Fruit fly (Drosophila melanogaster) whole organism, prepupa: Measurements from ENCODE around the gene Gr97a.

Experiments
- CG32006 ChIP-seq: fragments of 200-800 bp; sonication (Bioruptor generic); optimal IDR thresholded peaks from 3 replicates; lab custom pipeline; 2017; ENCODE audit warnings: missing biosample characterization, mild to moderate bottlenecking, missing genetic modification characterization
- Ets21C ChIP-seq: fragments of 200-800 bp; sonication (Bioruptor generic); optimal IDR thresholded peaks from 3 replicates; lab custom pipeline; 2016; ENCODE audit warnings: missing biosample characterization, missing genetic modification characterization
- dsx ChIP-seq: fragments of 200-800 bp; optimal IDR thresholded peaks from 3 replicates; lab custom pipeline; 2019; ENCODE audit warnings: missing biosample characterization, mild to moderate bottlenecking, missing genetic modification characterization, moderate library complexity; ENCODE audit not compliant: poor library complexity, severe bottlenecking
- lz ChIP-seq: fragments of 200-800 bp; sonication (Bioruptor generic); optimal IDR thresholded peaks from 3 replicates; lab custom pipeline; 2016; ENCODE audit warnings: missing biosample characterization, missing genetic modification characterization
- spab ChIP-seq: fragments of 200-800 bp; sonication (Bioruptor generic); optimal IDR thresholded peaks from 2 replicates; lab custom pipeline; 2017; ENCODE audit warnings: missing biosample characterization, mild to moderate bottlenecking, missing genetic modification characterization, missing genetic modification reagents

dm6 chr3R:26984437-26984836 lies 18.2 kb upstream of the Gr97a start:
- TF ChIP-seq Ets21C (GFP tag; lab: Kevin White, UChicago) (no peak), spab (GFP tag; lab: Kevin White, UChicago) (no peak), lz (GFP tag; lab: Kevin White, UChicago) (no peak), CG32006 (GFP tag; lab: Kevin White, UChicago) (no peak), dsx (GFP tag; lab: Kevin White, UChicago) (no peak)
